Fruit fly (Drosophila melanogaster) whole organism, embryonic: ENCODE measurements around the gene Lcp65Ad.

Experiments
- CG10321 ChIP-seq: fragments of 200-800 bp; sonication (Bioruptor generic); IDR thresholded peaks from 2 replicates; pipeline ENCODE4 v1.3.6; 2022; ENCODE audit warnings: missing biosample characterization, missing genetic modification characterization
- CG10959 ChIP-seq: fragments of 200-800 bp; sonication (Bioruptor generic); IDR thresholded peaks from 2 replicates; pipeline ENCODE4 v1.3.6; 2022; ENCODE audit warnings: missing biosample characterization, missing genetic modification characterization
- CG11504 ChIP-seq: fragments of 200-800 bp; sonication (Bioruptor generic); optimal IDR thresholded peaks from 3 replicates; lab custom pipeline; 2019; ENCODE audit warnings: missing biosample characterization, mild to moderate bottlenecking, missing genetic modification characterization, moderate library complexity
- CG12219 ChIP-seq: fragments of 200-800 bp; sonication (Bioruptor generic); optimal IDR thresholded peaks from 3 replicates; lab custom pipeline; 2018; ENCODE audit warnings: missing biosample characterization, mild to moderate bottlenecking, missing genetic modification characterization
- CG12391 ChIP-seq: fragments of 200-800 bp; sonication (Bioruptor generic); optimal IDR thresholded peaks from 3 replicates; lab custom pipeline; 2018; ENCODE audit warnings: missing biosample characterization, mild to moderate bottlenecking, missing genetic modification characterization, moderate library complexity
- CG14860 ChIP-seq: fragments of 200-800 bp; sonication (Bioruptor generic); IDR thresholded peaks from 3 replicates; pipeline ENCODE4 v1.3.6; 2022; ENCODE audit warnings: missing biosample characterization, missing genetic modification characterization; ENCODE audit not compliant: partially characterized antibody
- CG15514 ChIP-seq: fragments of 200-800 bp; sonication (Bioruptor generic); optimal IDR thresholded peaks from 3 replicates; lab custom pipeline; 2017; ENCODE audit warnings: missing biosample characterization, missing genetic modification characterization, mild to moderate bottlenecking, moderate library complexity, missing genetic modification reagents
- CG17328 ChIP-seq: fragments of 200-800 bp; sonication (Bioruptor generic); IDR thresholded peaks from 2 replicates; pipeline ENCODE4 v1.3.6; 2022; ENCODE audit warnings: missing biosample characterization, missing genetic modification characterization
- CG17568 ChIP-seq: fragments of 200-800 bp; sonication (Bioruptor generic); optimal IDR thresholded peaks from 2 replicates; lab custom pipeline; 2018; ENCODE audit warnings: missing biosample characterization, mild to moderate bottlenecking, missing genetic modification characterization, moderate library complexity
- CG18011 ChIP-seq: fragments of 200-800 bp; sonication (Bioruptor generic); optimal IDR thresholded peaks from 2 replicates; lab custom pipeline; 2017; ENCODE audit warnings: missing biosample characterization, missing genetic modification characterization, mild to moderate bottlenecking, moderate library complexity, missing genotype
- CG2116 ChIP-seq: fragments of 200-800 bp; sonication (Bioruptor generic); optimal IDR thresholded peaks from 3 replicates; lab custom pipeline; 2018; ENCODE audit warnings: missing biosample characterization, mild to moderate bottlenecking, missing genetic modification characterization
- CG32772 ChIP-seq: fragments of 200-800 bp; sonication (Bioruptor generic); IDR thresholded peaks from 2 replicates; pipeline ENCODE4 v1.3.6; 2022; ENCODE audit warnings: missing biosample characterization, missing genetic modification characterization
- CG33557 ChIP-seq: fragments of 200-800 bp; sonication (Bioruptor generic); optimal IDR thresholded peaks from 2 replicates; lab custom pipeline; 2019; ENCODE audit warnings: missing biosample characterization, mild to moderate bottlenecking, missing genetic modification characterization, moderate library complexity
- CG4707 ChIP-seq: fragments of 200-800 bp; sonication (Bioruptor generic); optimal IDR thresholded peaks from 2 replicates; lab custom pipeline; 2018; ENCODE audit warnings: missing biosample characterization, mild to moderate bottlenecking, missing genetic modification characterization, moderate library complexity
- CG4854 ChIP-seq: fragments of 200-800 bp; sonication (Bioruptor generic); optimal IDR thresholded peaks from 2 replicates; lab custom pipeline; 2016; ENCODE audit warnings: missing biosample characterization, missing genetic modification characterization, inconsistent platforms
- CG5245 ChIP-seq: fragments of 200-800 bp; sonication (Bioruptor generic); optimal IDR thresholded peaks from 3 replicates; lab custom pipeline; 2016; ENCODE audit warnings: missing biosample characterization, missing genetic modification characterization
- CG7839 ChIP-seq: fragments of 200-800 bp; sonication (Bioruptor generic); optimal IDR thresholded peaks from 3 replicates; lab custom pipeline; 2018; ENCODE audit warnings: missing biosample characterization, mild to moderate bottlenecking, missing genetic modification characterization, moderate library complexity
- CG7928 ChIP-seq: fragments of 200-800 bp; sonication (Bioruptor generic); optimal IDR thresholded peaks from 2 replicates; lab custom pipeline; 2017; ENCODE audit warnings: missing biosample characterization, mild to moderate bottlenecking, missing genetic modification characterization
- CG8388 ChIP-seq: fragments of 200-800 bp; sonication (Bioruptor generic); optimal IDR thresholded peaks from 2 replicates; lab custom pipeline; 2019; ENCODE audit warnings: missing biosample characterization, mild to moderate bottlenecking, missing genetic modification characterization, moderate library complexity
- CG9797 ChIP-seq: fragments of 200-800 bp; sonication (Bioruptor generic); optimal IDR thresholded peaks from 3 replicates; lab custom pipeline; 2018; ENCODE audit warnings: missing biosample characterization, mild to moderate bottlenecking, missing genetic modification characterization
- Camta ChIP-seq: fragments of 200-800 bp; sonication (Bioruptor generic); optimal IDR thresholded peaks from 2 replicates; lab custom pipeline; 2016; ENCODE audit warnings: missing biosample characterization, missing genetic modification characterization
- Dref ChIP-seq: fragments of 200-800 bp; sonication (Bioruptor generic); IDR thresholded peaks from 2 replicates; pipeline ENCODE4 v1.3.6; 2022; ENCODE audit warnings: missing biosample characterization, missing genetic modification characterization
- Ets97D ChIP-seq: fragments of 200-800 bp; sonication (Bioruptor generic); optimal IDR thresholded peaks from 3 replicates; lab custom pipeline; 2016; ENCODE audit warnings: missing biosample characterization, missing genetic modification characterization
- H15 ChIP-seq: fragments of 200-800 bp; sonication (Bioruptor generic); IDR thresholded peaks from 3 replicates; pipeline ENCODE4 v1.3.6; 2022; ENCODE audit warnings: missing biosample characterization, missing genetic modification characterization
- HHEX ChIP-seq: fragments of 200-800 bp; sonication (Bioruptor generic); optimal IDR thresholded peaks from 3 replicates; lab custom pipeline; 2017; ENCODE audit warnings: missing biosample characterization, mild to moderate bottlenecking, missing genetic modification characterization, missing genetic modification reagents
- Hr39 ChIP-seq: fragments of >200 bp; optimal IDR thresholded peaks from 2 replicates; lab custom pipeline; 2017
- Hsf ChIP-seq: fragments of 200-800 bp; sonication (Bioruptor generic); optimal IDR thresholded peaks from 3 replicates; lab custom pipeline; 2016; ENCODE audit warnings: missing biosample characterization, missing genetic modification characterization
- Lhr ChIP-seq: fragments of 200-800 bp; sonication (Bioruptor generic); optimal IDR thresholded peaks from 3 replicates; lab custom pipeline; 2017; ENCODE audit warnings: mild to moderate bottlenecking, missing biosample characterization, missing genetic modification reagents, missing genetic modification characterization
- Lim3 ChIP-seq: fragments of 200-800 bp; sonication (Bioruptor generic); IDR thresholded peaks from 2 replicates; pipeline ENCODE4 v1.3.6; 2022; ENCODE audit warnings: missing biosample characterization, missing genetic modification characterization
- MTF-1 ChIP-seq: fragments of 200-800 bp; sonication (Bioruptor generic); optimal IDR thresholded peaks from 2 replicates; lab custom pipeline; 2018; ENCODE audit warnings: missing biosample characterization, mild to moderate bottlenecking, missing genetic modification characterization, borderline replicate concordance
- Meics ChIP-seq: fragments of 200-800 bp; sonication (Bioruptor generic); optimal IDR thresholded peaks from 2 replicates; lab custom pipeline; 2017; ENCODE audit warnings: missing biosample characterization, mild to moderate bottlenecking, missing genetic modification characterization
- Mes4 ChIP-seq: fragments of 200-800 bp; sonication (Bioruptor generic); optimal IDR thresholded peaks from 2 replicates; lab custom pipeline; 2016; ENCODE audit warnings: missing biosample characterization, missing genetic modification characterization
- Spps ChIP-seq: fragments of 200-800 bp; sonication (Bioruptor generic); optimal IDR thresholded peaks from 2 replicates; lab custom pipeline; 2018; ENCODE audit warnings: missing biosample characterization, mild to moderate bottlenecking, missing genetic modification characterization
- Trl ChIP-seq, 3 experiments: fragments of >200 bp in 2 of 3; fragments of 200-800 bp in 1 of 3; sonication (Bioruptor generic) in 1 of 3; optimal IDR thresholded peaks; 2 replicates in 1 of 3; 3 replicates in 2 of 3; lab custom pipeline; 2016 to 2017; ENCODE audit warnings: missing biosample characterization in 1 of 3, missing genetic modification characterization in 1 of 3
- ac ChIP-seq: fragments of 200-800 bp; sonication (Bioruptor generic); optimal IDR thresholded peaks from 3 replicates; lab custom pipeline; 2017; ENCODE audit warnings: missing biosample characterization, mild to moderate bottlenecking, missing genetic modification characterization
- corto ChIP-seq: fragments of 200-800 bp; sonication (Bioruptor generic); optimal IDR thresholded peaks from 2 replicates; lab custom pipeline; 2016; ENCODE audit warnings: missing biosample characterization, mild to moderate bottlenecking, missing genetic modification characterization, moderate library complexity
- danr ChIP-seq: fragments of 200-800 bp; sonication (Bioruptor generic); IDR thresholded peaks from 2 replicates; pipeline ENCODE4 v1.3.6; 2022; ENCODE audit warnings: missing biosample characterization, missing genetic modification characterization
- disco-r ChIP-seq: fragments of 200-800 bp; sonication (Bioruptor generic); optimal IDR thresholded peaks from 2 replicates; lab custom pipeline; 2016; ENCODE audit warnings: missing biosample characterization, missing genetic modification characterization
- fru ChIP-seq: fragments of >200 bp; optimal IDR thresholded peaks from 2 replicates; lab custom pipeline; 2017
- grn ChIP-seq: fragments of 200-800 bp; sonication (Bioruptor generic); optimal IDR thresholded peaks from 3 replicates; lab custom pipeline; 2017; ENCODE audit warnings: missing biosample characterization, missing genetic modification characterization
- gsb ChIP-seq: fragments of 200-800 bp; sonication (Bioruptor generic); IDR thresholded peaks from 2 replicates; pipeline ENCODE4 v1.3.6; 2022; ENCODE audit warnings: missing biosample characterization, missing genetic modification characterization
- mam ChIP-seq: fragments of 200-800 bp; sonication (Bioruptor generic); optimal IDR thresholded peaks from 3 replicates; lab custom pipeline; 2016; ENCODE audit warnings: missing biosample characterization, missing genetic modification characterization
- nerfin-1 ChIP-seq: fragments of 200-800 bp; sonication (Bioruptor generic); optimal IDR thresholded peaks from 3 replicates; lab custom pipeline; 2019; ENCODE audit warnings: missing biosample characterization, mild to moderate bottlenecking, missing genetic modification characterization, moderate library complexity
- org-1 ChIP-seq: fragments of 200-800 bp; sonication (Bioruptor generic); optimal IDR thresholded peaks from 2 replicates; lab custom pipeline; 2017; ENCODE audit warnings: missing biosample characterization, missing genetic modification characterization
- otp ChIP-seq: fragments of 200-800 bp; sonication (Bioruptor generic); IDR thresholded peaks from 3 replicates; pipeline ENCODE4, ENCODE4 v1.3.6; 2022; ENCODE audit warnings: missing biosample characterization, missing genetic modification characterization
- peb ChIP-seq: fragments of 200-800 bp; sonication (Bioruptor generic); IDR thresholded peaks from 2 replicates; pipeline ENCODE4 v1.3.6; 2022; ENCODE audit warnings: missing biosample characterization, missing genetic modification characterization
- tap ChIP-seq: fragments of 200-800 bp; optimal IDR thresholded peaks from 3 replicates; lab custom pipeline; 2019; ENCODE audit warnings: missing biosample characterization, mild to moderate bottlenecking, missing genetic modification characterization, moderate library complexity
- toy ChIP-seq: fragments of 200-800 bp; sonication (Bioruptor generic); IDR thresholded peaks from 2 replicates; pipeline ENCODE4 v1.3.6; 2022; ENCODE audit warnings: missing biosample characterization, missing genetic modification characterization
- trh ChIP-seq: fragments of 200-800 bp; sonication (Bioruptor generic); optimal IDR thresholded peaks from 2 replicates; lab custom pipeline; 2016; ENCODE audit warnings: missing biosample characterization, missing genetic modification characterization
- zfh1 ChIP-seq: fragments of 200-800 bp; sonication (Bioruptor generic); IDR thresholded peaks from 3 replicates; pipeline ENCODE4 v1.3.6; 2022; ENCODE audit warnings: missing biosample characterization, missing genetic modification characterization

The Lcp65Ad gene

DNA sequence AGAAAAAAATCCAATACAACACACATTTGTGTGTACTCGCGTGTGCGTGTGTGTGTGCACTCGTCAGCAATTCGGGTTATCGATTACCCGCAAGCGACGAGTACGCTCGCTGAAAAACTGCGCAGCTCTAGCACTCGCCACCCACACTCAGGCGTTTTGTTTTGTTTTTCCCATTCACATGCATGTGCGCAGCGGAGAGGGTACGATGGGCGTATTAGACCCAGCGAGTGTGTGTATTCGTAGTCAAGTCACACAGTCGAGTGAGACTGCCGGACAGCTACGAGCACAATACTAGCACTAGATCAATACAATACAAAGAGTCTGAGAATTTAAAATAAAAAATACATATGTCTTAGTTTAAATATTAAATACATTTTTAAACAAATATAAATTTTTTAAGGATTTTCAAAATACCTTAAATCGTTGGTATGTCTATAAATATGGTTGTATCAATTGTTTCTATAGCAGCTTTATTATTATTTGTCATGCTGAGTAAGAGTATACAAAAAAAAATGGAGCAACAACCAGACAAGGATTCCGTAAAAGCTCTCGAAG, 41.8 kb downstream of the Lcp65Ad start, which contains the start of the genes D19B and CG43293 (continued):
- TF ChIP-seq CG33557 (GFP tag; lab: Kevin White, UChicago) (peak; percentile 38), disco-r (GFP tag; lab: Kevin White, UChicago) (peak; percentile 57), trh (GFP tag; lab: Kevin White, UChicago) (peak; percentile 83), Lim3 (GFP tag; lab: Robert Waterston, UW) (peak; percentile 69), Spps (tag; lab: Kevin White, UChicago) (peak; percentile 74), CG11504 (tag; lab: Kevin White, UChicago) (peak; percentile 87), CG10321 (GFP tag; lab: Robert Waterston, UW) (peak; percentile 65), CG18011 (GFP tag; lab: Kevin White, UChicago) (peak; percentile 82), CG4854 (GFP tag; lab: Kevin White, UChicago) (peak; percentile 73), CG10959 (GFP tag; lab: Robert Waterston, UW) (peak; percentile 81), ac (GFP tag; lab: Kevin White, UChicago) (peak; percentile 28), grn (GFP tag; lab: Kevin White, UChicago) (no peak), CG17568 (no peak), CG7928 (peak; percentile 61), otp (GFP tag; lab: Robert Waterston, UW) (peak; percentile 90), Lhr (peak; percentile 63), CG32772 (GFP tag; lab: Robert Waterston, UW) (peak; percentile 85), toy (GFP tag; lab: Robert Waterston, UW) (0 out of 2 replicates have a peak, but pooled peaks have one; percentile 54), corto (GFP tag; lab: Kevin White, UChicago) (no peak), MTF-1 (peak; percentile 82), CG9797 (GFP tag; lab: Kevin White, UChicago) (peak; percentile 35), CG12219 (GFP tag; lab: Kevin White, UChicago) (peak; percentile 84), Meics (GFP tag; lab: Kevin White, UChicago) (peak; percentile 90), Ets97D (peak; percentile 74), zfh1 (peak; percentile 93), nerfin-1 (tag; lab: Kevin White, UChicago) (peak; percentile 58), Mes4 (GFP tag; lab: Kevin White, UChicago) (peak; percentile 56), CG8388 (GFP tag; lab: Kevin White, UChicago) (peak; percentile 79), mam (peak; percentile 94), HHEX (GFP tag; lab: Kevin White, UChicago) (peak; percentile 84), CG15514 (GFP tag; lab: Kevin White, UChicago) (peak; percentile 85), CG5245 (GFP tag; lab: Kevin White, UChicago) (peak; percentile 84), Hr39 (lab: Kevin White, UChicago) (no peak), CG12391 (tag; lab: Kevin White, UChicago) (peak; percentile 92), Camta (GFP tag; lab: Kevin White, UChicago) (peak; percentile 83), Hsf (GFP tag; lab: Kevin White, UChicago) (peak; percentile 86), peb (GFP tag; lab: Robert Waterston, UW) (peak; percentile 61), CG14860 (GFP tag; lab: Robert Waterston, UW) (no peak), CG7839 (tag; lab: Kevin White, UChicago) (peak; percentile 88), Trl (optimal IDR thresholded peaks at IDR 0.05; lab: Kevin White, UChicago) (no peak), Trl (GFP tag; optimal IDR thresholded peaks at IDR 0.05; lab: Kevin White, UChicago) (peak; percentile 87), danr (GFP tag; lab: Robert Waterston, UW) (peak; percentile 78), fru (lab: Kevin White, UChicago) (peak; percentile 68), CG4707 (GFP tag; lab: Kevin White, UChicago) (peak; percentile 91), H15 (GFP tag; lab: Robert Waterston, UW) (peak; percentile 87), gsb (GFP tag; lab: Robert Waterston, UW) (peak; percentile 75), CG2116 (GFP tag; lab: Kevin White, UChicago) (peak; percentile 64), org-1 (GFP tag; lab: Kevin White, UChicago) (peak; percentile 63), CG17328 (GFP tag; lab: Robert Waterston, UW) (peak; percentile 92), Dref (GFP tag; lab: Robert Waterston, UW) (peak; percentile 86), tap (peak; percentile 75)
